Fruit fly (Drosophila melanogaster): ENCODE data around the gene Acp65Aa.

- TF ChIP-seq CG8478 (optimal IDR thresholded peaks at IDR 0.05) (no peak), CTCF (optimal IDR thresholded peaks at IDR 0.05) (peak in 1 of 2 experiments; percentile 4)
Observed at dm6 chr3L:6192822-6193555, 40.4 kb upstream of the Acp65Aa start, which contains the start of the genes Sf3b6 and Tnpo.

Measured in S2 (cell line).